Worm (Caenorhabditis elegans) whole organism, L4 larva: ENCODE data around the gene M05D6.2.
A peak's percentile ranks its signal among the peaks of the same experiment; 100 is the strongest.

Experiments
- T20F7.1 ChIP-seq: fragments of 200-800 bp; sonication (Bioruptor generic); optimal IDR thresholded peaks from 2 replicates; lab custom pipeline; 2018; ENCODE audit warnings: mild to moderate bottlenecking, missing genetic modification characterization, missing compliant biosample characterization
- T26A8.4 ChIP-seq: fragments of 200-800 bp; sonication (Bioruptor generic); IDR thresholded peaks from 2 replicates; pipeline ENCODE4 v1.3.6; 2022; ENCODE audit warnings: missing genetic modification characterization, missing compliant biosample characterization
- Y105C5A.15 ChIP-seq: fragments of 200-800 bp; sonication (Bioruptor generic); IDR thresholded peaks from 2 replicates; pipeline ENCODE4 v1.3.6; 2022; ENCODE audit warnings: missing genetic modification characterization, missing compliant biosample characterization
- Y75B8A.6 ChIP-seq: fragments of 200-800 bp; sonication (Bioruptor generic); IDR thresholded peaks from 2 replicates; pipeline ENCODE4 v1.3.6; 2022; ENCODE audit warnings: missing genetic modification reagents, missing genetic modification characterization, missing compliant biosample characterization
- aha-1 ChIP-seq: fragments of 150-350 bp; peaks from one replicate; lab custom pipeline; 2014; ENCODE audit warnings: missing biosample characterization, missing genetic modification characterization
- ama-1 ChIP-seq: fragments of 150-350 bp; optimal IDR thresholded peaks from 2 replicates; lab custom pipeline; 2014; ENCODE audit warnings: inconsistent platforms, mixed read lengths
- attf-4 ChIP-seq: sonication (generic microtip); optimal IDR thresholded peaks from 3 replicates; lab custom pipeline; 2017; ENCODE audit warnings: missing biosample characterization, missing genetic modification characterization
- ceh-32 ChIP-seq: sonication (generic microtip); optimal IDR thresholded peaks from 2 replicates; lab custom pipeline; 2016; ENCODE audit warnings: mild to moderate bottlenecking, missing genetic modification characterization, missing compliant biosample characterization; ENCODE audit not compliant: poor library complexity
- daf-16 ChIP-seq, 3 experiments: sonication (generic microtip); optimal IDR thresholded peaks; 2 replicates each; lab custom pipeline; 2016 to 2017; ENCODE audit warnings: missing genetic modification characterization in 3 of 3, missing genetic modification reagents in 3 of 3, mild to moderate bottlenecking in 2 of 3, missing compliant biosample characterization in 2 of 3, missing biosample characterization in 1 of 3, moderate library complexity in 1 of 3
- daf-19 ChIP-seq: fragments of 200-800 bp; sonication (Bioruptor generic); conservative IDR thresholded peaks from 2 replicates; pipeline ENCODE4 v1.3.6; 2022; ENCODE audit warnings: missing genetic modification characterization, missing compliant biosample characterization
- dmd-6 ChIP-seq: fragments of 200-800 bp; sonication (Bioruptor generic); IDR thresholded peaks from 2 replicates; pipeline ENCODE4 v1.3.6; 2022; ENCODE audit warnings: missing genetic modification reagents, missing genetic modification characterization, missing compliant biosample characterization
- dpl-1 ChIP-seq: fragments of 150-350 bp; optimal IDR thresholded peaks from 2 replicates; lab custom pipeline; 2014; ENCODE audit warnings: missing biosample characterization, missing genetic modification reagents, missing genetic modification characterization
- dve-1 ChIP-seq: sonication (generic microtip); optimal IDR thresholded peaks from 2 replicates; lab custom pipeline; 2017; ENCODE audit warnings: antibody characterized with exemption, mild to moderate bottlenecking, missing genetic modification characterization, missing compliant biosample characterization; ENCODE audit not compliant: insufficient read depth
- egl-27 ChIP-seq: sonication (generic microtip); optimal IDR thresholded peaks from 3 replicates; lab custom pipeline; 2017; ENCODE audit warnings: missing biosample characterization, missing genetic modification reagents, missing genetic modification characterization
- egl-43 ChIP-seq: fragments of 200-800 bp; sonication (Bioruptor generic); IDR thresholded peaks from 2 replicates; pipeline ENCODE4 v1.3.6; 2022; ENCODE audit warnings: missing genetic modification reagents, missing genetic modification characterization, missing compliant biosample characterization
- hif-1 ChIP-seq, 2 experiments: sonication (generic microtip); optimal IDR thresholded peaks; 2 replicates each; lab custom pipeline; 2016 to 2017; ENCODE audit warnings: missing compliant biosample characterization in 2 of 2, missing genetic modification characterization in 2 of 2, missing genetic modification reagents in 2 of 2, missing genotype in 2 of 2, mild to moderate bottlenecking in 1 of 2
- hlh-11 ChIP-seq: fragments of 200-800 bp; sonication (Bioruptor generic); optimal IDR thresholded peaks from 2 replicates; lab custom pipeline; 2018; ENCODE audit warnings: mild to moderate bottlenecking, missing genetic modification characterization, missing compliant biosample characterization
- hlh-30 ChIP-seq: sonication (generic microtip); optimal IDR thresholded peaks from 2 replicates; lab custom pipeline; 2017; ENCODE audit warnings: antibody characterized with exemption, mild to moderate bottlenecking, missing genetic modification characterization, missing compliant biosample characterization; ENCODE audit not compliant: insufficient read depth
- lim-7 ChIP-seq: fragments of 200-800 bp; sonication (Bioruptor generic); IDR thresholded peaks from 2 replicates; pipeline ENCODE4 v1.3.6; 2022; ENCODE audit warnings: missing genetic modification characterization, missing compliant biosample characterization
- lin-1 ChIP-seq: fragments of 200-800 bp; sonication (Bioruptor generic); IDR thresholded peaks from 2 replicates; pipeline ENCODE4 v1.3.6; 2022; ENCODE audit warnings: missing genetic modification reagents, missing genetic modification characterization, missing compliant biosample characterization
- lin-38 ChIP-seq: fragments of 200-800 bp; sonication (Bioruptor generic); IDR thresholded peaks from 2 replicates; pipeline ENCODE4 v1.3.6; 2022; ENCODE audit warnings: missing genetic modification reagents, missing genetic modification characterization, missing compliant biosample characterization
- lsy-2 ChIP-seq, 2 experiments: fragments of 150-350 bp in 1 of 2; sonication (generic microtip) in 1 of 2; optimal IDR thresholded peaks; 2 replicates each; lab custom pipeline; 2014 to 2017; ENCODE audit warnings: missing biosample characterization in 2 of 2, missing genetic modification characterization in 2 of 2
- madf-5 ChIP-seq, 2 experiments: fragments of 200-800 bp; sonication (Bioruptor generic); IDR thresholded peaks; 2 replicates each; pipeline ENCODE4 v1.3.6; 2022; ENCODE audit warnings: missing compliant biosample characterization in 2 of 2, missing genetic modification characterization in 2 of 2
- mdl-1 ChIP-seq, 2 experiments: fragments of 150-350 bp in 1 of 2; sonication (generic microtip) in 1 of 2; optimal IDR thresholded peaks; 2 replicates each; lab custom pipeline; 2014 to 2017; ENCODE audit warnings: missing biosample characterization in 2 of 2, missing genetic modification characterization in 2 of 2
- mdt-29 ChIP-seq: fragments of 200-800 bp; sonication (Bioruptor generic); IDR thresholded peaks from 2 replicates; pipeline ENCODE4 v1.3.6; 2022; ENCODE audit warnings: missing genetic modification reagents, missing genetic modification characterization, missing compliant biosample characterization
- mep-1 ChIP-seq: fragments of 150-350 bp; sonication (generic microtip); optimal IDR thresholded peaks from 3 replicates; lab custom pipeline; 2014; ENCODE audit warnings: missing biosample characterization, missing genetic modification characterization
- mxl-2 ChIP-seq: fragments of 200-800 bp; sonication (Bioruptor generic); conservative IDR thresholded peaks from 2 replicates; pipeline ENCODE4 v1.3.6; 2022; ENCODE audit warnings: missing genetic modification reagents, missing genetic modification characterization, missing compliant biosample characterization
- mxl-3 ChIP-seq: fragments of 200-800 bp; sonication (Bioruptor generic); optimal IDR thresholded peaks from 2 replicates; lab custom pipeline; 2018; ENCODE audit warnings: mild to moderate bottlenecking, missing genetic modification characterization, missing compliant biosample characterization
- nhr-102 ChIP-seq: sonication (generic microtip); optimal IDR thresholded peaks from 2 replicates; lab custom pipeline; 2016; ENCODE audit warnings: mild to moderate bottlenecking, missing genetic modification characterization, moderate library complexity, missing compliant biosample characterization
- nhr-11 ChIP-seq: fragments of 150-350 bp; optimal IDR thresholded peaks from 2 replicates; lab custom pipeline; 2014; ENCODE audit warnings: missing biosample characterization, missing genetic modification characterization
- nhr-237 ChIP-seq: sonication (generic microtip); optimal IDR thresholded peaks from 2 replicates; lab custom pipeline; 2017; ENCODE audit warnings: missing biosample characterization, missing genetic modification characterization
- nhr-28 ChIP-seq: fragments of 150-350 bp; optimal IDR thresholded peaks from 2 replicates; lab custom pipeline; 2014; ENCODE audit warnings: missing biosample characterization, missing genetic modification characterization
- nhr-41 ChIP-seq: fragments of 200-800 bp; sonication (Bioruptor generic); IDR thresholded peaks from 2 replicates; pipeline ENCODE4 v1.3.6; 2022; ENCODE audit warnings: missing genetic modification reagents, missing genetic modification characterization, missing compliant biosample characterization
- nhr-48 ChIP-seq: sonication (generic microtip); optimal IDR thresholded peaks from 2 replicates; lab custom pipeline; 2016; ENCODE audit warnings: mild to moderate bottlenecking, missing genetic modification characterization, missing compliant biosample characterization
- nhr-6 ChIP-seq: fragments of 150-350 bp; optimal IDR thresholded peaks from 2 replicates; lab custom pipeline; 2014; ENCODE audit warnings: missing biosample characterization, missing genetic modification characterization
- nhr-77 ChIP-seq: fragments of 150-350 bp; optimal IDR thresholded peaks from 2 replicates; lab custom pipeline; 2014; ENCODE audit warnings: missing biosample characterization, missing genetic modification characterization
- pha-4 ChIP-seq, 2 experiments: fragments of 150-350 bp in 1 of 2; fragments of 200-800 bp in 1 of 2; sonication (Bioruptor generic) in 1 of 2; IDR thresholded peaks in 1 of 2; optimal IDR thresholded peaks in 1 of 2; 2 replicates each; pipeline versions ENCODE4 v1.3.6 to Lab custom; 2014 to 2022; ENCODE audit warnings: missing genetic modification characterization in 2 of 2, missing genetic modification reagents in 2 of 2, missing biosample characterization in 1 of 2, missing compliant biosample characterization in 1 of 2
- php-3 ChIP-seq: fragments of 200-800 bp; sonication (Bioruptor generic); IDR thresholded peaks from 2 replicates; pipeline ENCODE4 v1.3.6; 2022; ENCODE audit warnings: missing genetic modification reagents, missing genetic modification characterization, missing compliant biosample characterization
- snpc-1.2 ChIP-seq: fragments of 200-800 bp; sonication (Bioruptor generic); IDR thresholded peaks from 2 replicates; pipeline ENCODE4 v1.3.6; 2022; ENCODE audit warnings: missing genetic modification reagents, missing genetic modification characterization, missing compliant biosample characterization
- tra-1 ChIP-seq: fragments of 200-800 bp; sonication (Bioruptor generic); IDR thresholded peaks from 2 replicates; pipeline ENCODE4 v1.3.6; 2022; ENCODE audit warnings: missing genetic modification reagents, missing genetic modification characterization, missing compliant biosample characterization
- unc-62 ChIP-seq, 3 experiments: fragments of 150-350 bp in 1 of 3; sonication (generic microtip); optimal IDR thresholded peaks in 2 of 3; peaks in 1 of 3; 1 replicate in 1 of 3; 2 replicates in 2 of 3; lab custom pipeline; 2014 to 2017; ENCODE audit warnings: missing biosample characterization in 3 of 3, missing genetic modification characterization in 3 of 3, missing genetic modification reagents in 3 of 3, missing genotype in 1 of 3
- zfp-2 ChIP-seq: sonication (generic microtip); optimal IDR thresholded peaks from 2 replicates; lab custom pipeline; 2016; ENCODE audit warnings: mild to moderate bottlenecking, missing genetic modification characterization, missing compliant biosample characterization
- zip-11 ChIP-seq: fragments of 200-800 bp; sonication (Bioruptor generic); IDR thresholded peaks from 2 replicates; pipeline ENCODE4 v1.3.6; 2022; ENCODE audit warnings: missing genetic modification characterization, missing compliant biosample characterization
- ztf-11 ChIP-seq: fragments of 150-350 bp; optimal IDR thresholded peaks from 2 replicates; lab custom pipeline; 2014; ENCODE audit warnings: missing biosample characterization, missing genetic modification characterization
- ztf-7 ChIP-seq: fragments of 150-350 bp; optimal IDR thresholded peaks from 2 replicates; lab custom pipeline; 2014; ENCODE audit warnings: missing biosample characterization, missing genetic modification characterization

The M05D6.2 gene

ce11 chrII:8481033-8481708, 13.3 kb downstream of the M05D6.2 start:
- TF ChIP-seq lsy-2 (tag; optimal IDR thresholded peaks at IDR 0.05; lab: Kevin White, UChicago) (peak in 1 of 2 experiments; percentile 52), lim-7 (GFP tag; lab: Robert Waterston, UW) (no peak), mep-1 (tag; lab: Kevin White, UChicago) (peak; percentile 37), nhr-48 (tag; lab: Kevin White, UChicago) (peak; percentile 56), zfp-2 (tag; lab: Kevin White, UChicago) (no peak), egl-43 (GFP tag; lab: Robert Waterston, UW) (no peak), mxl-2 (GFP tag; lab: Robert Waterston, UW) (peak; percentile 83), Y75B8A.6 (GFP tag; lab: Robert Waterston, UW) (0 out of 2 replicates have a peak, but pooled peaks have one; percentile 41), mxl-3 (GFP tag; lab: Kevin White, UChicago) (no peak), unc-62 (GFP tag; optimal IDR thresholded peaks at IDR 0.05 in 1 of 2; lab: Kevin White, UChicago) (peak in 1 of 2 experiments; percentile 5), unc-62 (tag; optimal IDR thresholded peaks at IDR 0.05; lab: Kevin White, UChicago) (no peak), Y105C5A.15 (GFP tag; lab: Robert Waterston, UW) (0 out of 2 replicates have a peak, but pooled peaks have one; percentile 48), madf-5 (GFP tag; IDR thresholded peaks at IDR 0.05; lab: Robert Waterston, UW) (peak in 1 of 2 experiments; percentile 11; a peak in 1 of 4 replicates), attf-4 (tag; lab: Kevin White, UChicago) (no peak), lin-38 (0 out of 2 replicates have a peak, but pooled peaks have one; percentile 27), egl-27 (tag; lab: Kevin White, UChicago) (no peak), daf-16 (GFP tag; optimal IDR thresholded peaks at IDR 0.05; lab: Kevin White, UChicago) (peak in 1 of 2 experiments; percentile 87), daf-16 (tag; optimal IDR thresholded peaks at IDR 0.05; lab: Kevin White, UChicago) (peak; percentile 70), nhr-41 (GFP tag; lab: Robert Waterston, UW) (no peak), nhr-6 (tag; lab: Kevin White, UChicago) (no peak), T20F7.1 (GFP tag; lab: Kevin White, UChicago) (peak; percentile 42), aha-1 (peak; percentile 98), tra-1 (0 out of 2 replicates have a peak, but pooled peaks have one; percentile 23), mdl-1 (tag; optimal IDR thresholded peaks at IDR 0.05; lab: Kevin White, UChicago) (peak in 1 of 2 experiments; percentile 17), hlh-11 (tag; lab: Kevin White, UChicago) (peak; percentile 60), nhr-237 (tag; lab: Kevin White, UChicago) (no peak), T26A8.4 (GFP tag; lab: Robert Waterston, UW) (peak; percentile 37), ztf-11 (tag; lab: Kevin White, UChicago) (no peak), hif-1 (tag; optimal IDR thresholded peaks at IDR 0.05; lab: Kevin White, UChicago) (peak in 1 of 2 experiments; percentile 75), dve-1 (peak; percentile 11), zip-11 (0 out of 2 replicates have a peak, but pooled peaks have one; percentile 14), nhr-102 (tag; lab: Kevin White, UChicago) (peak; percentile 40), dmd-6 (GFP tag; lab: Robert Waterston, UW) (peak; percentile 72), ama-1 (no peak), nhr-77 (tag; lab: Kevin White, UChicago) (peak; percentile 39), hlh-30 (tag; lab: Kevin White, UChicago) (peak; percentile 40), snpc-1.2 (GFP tag; lab: Robert Waterston, UW) (peak; percentile 15; the same call in 1 of the 2 replicates), lin-1 (0 out of 2 replicates have a peak, but pooled peaks have one; percentile 8), daf-19 (GFP tag; lab: Robert Waterston, UW) (0 out of 2 replicates have a peak, but pooled peaks have one; percentile 10), pha-4 (GFP tag; IDR thresholded peaks at IDR 0.05; lab: Robert Waterston, UW) (peak; percentile 27; the same call in 1 of the 2 replicates), pha-4 (tag; optimal IDR thresholded peaks at IDR 0.05; lab: Kevin White, UChicago) (no peak), ztf-7 (tag; lab: Kevin White, UChicago) (no peak), php-3 (GFP tag; lab: Robert Waterston, UW) (peak; percentile 47), nhr-11 (no peak), ceh-32 (tag; lab: Kevin White, UChicago) (no peak), nhr-28 (tag; lab: Kevin White, UChicago) (peak; percentile 24), dpl-1 (no peak), mdt-29 (GFP tag; lab: Robert Waterston, UW) (peak; percentile 69)
